Worm (Caenorhabditis elegans) whole organism, early embryonic: ENCODE data around the gene npp-21.

Source experiments
- hnd-1 ChIP-seq: sonication (generic microtip); optimal IDR thresholded peaks from 2 replicates; lab custom pipeline; 2016; ENCODE audit warnings: missing genetic modification characterization, missing compliant biosample characterization
- pes-1 ChIP-seq: fragments of 200-800 bp; sonication (Bioruptor generic); IDR thresholded peaks from 2 replicates; pipeline ENCODE4 v1.3.6; 2022; ENCODE audit warnings: missing genetic modification reagents, missing genetic modification characterization, missing compliant biosample characterization
- tra-4 ChIP-seq: sonication (generic microtip); optimal IDR thresholded peaks from 2 replicates; lab custom pipeline; 2017; ENCODE audit warnings: missing genetic modification characterization, missing compliant biosample characterization

DNA sequence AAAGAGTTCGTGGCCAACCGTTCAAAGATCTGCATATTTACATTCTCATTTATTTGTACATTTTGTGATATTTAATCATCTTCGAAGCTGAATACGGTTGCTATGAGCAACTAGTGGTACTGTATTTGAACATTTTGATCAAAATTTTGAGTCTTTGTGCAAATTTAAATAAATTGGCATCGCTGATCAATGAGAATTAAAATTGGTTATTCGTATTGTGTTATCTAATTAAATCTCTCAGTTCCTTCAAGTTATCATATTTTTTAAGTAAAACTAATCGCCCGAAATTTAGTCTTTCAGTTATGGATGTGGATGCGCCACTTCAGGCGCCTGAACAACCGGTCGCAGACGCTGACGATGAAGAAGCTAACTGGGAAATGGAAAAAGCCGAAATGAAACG, at the start of gene npp-21:
- TF ChIP-seq pes-1 (GFP tag; lab: Robert Waterston, UW) (no peak), tra-4 (tag; lab: Kevin White, UChicago) (no peak), hnd-1 (tag; lab: Kevin White, UChicago) (no peak)
